Fruit fly (Drosophila melanogaster) whole organism, embryonic: ENCODE data around the gene CG14883.

ENCODE experiments used
- B-H2 ChIP-seq: fragments of 200-800 bp; sonication (Bioruptor generic); optimal IDR thresholded peaks from 2 replicates; lab custom pipeline; 2018; ENCODE audit warnings: missing biosample characterization, mild to moderate bottlenecking, missing genetic modification characterization
- Blimp-1 ChIP-seq: fragments of 200-800 bp; sonication (Bioruptor generic); optimal IDR thresholded peaks from 3 replicates; lab custom pipeline; 2018; ENCODE audit warnings: missing biosample characterization, missing genetic modification characterization, mild to moderate bottlenecking, moderate library complexity, missing genetic modification reagents
- CG10147 ChIP-seq: fragments of 200-800 bp; sonication (Bioruptor generic); optimal IDR thresholded peaks from 2 replicates; lab custom pipeline; 2019; ENCODE audit warnings: missing biosample characterization, mild to moderate bottlenecking, missing genetic modification characterization, moderate library complexity
- CG12219 ChIP-seq: fragments of 200-800 bp; sonication (Bioruptor generic); optimal IDR thresholded peaks from 3 replicates; lab custom pipeline; 2018; ENCODE audit warnings: missing biosample characterization, mild to moderate bottlenecking, missing genetic modification characterization
- CG1233 ChIP-seq: fragments of 200-800 bp; sonication (Bioruptor generic); optimal IDR thresholded peaks from 4 replicates; lab custom pipeline; 2018; ENCODE audit warnings: missing biosample characterization, mild to moderate bottlenecking, missing genetic modification characterization
- CG12391 ChIP-seq: fragments of 200-800 bp; sonication (Bioruptor generic); optimal IDR thresholded peaks from 3 replicates; lab custom pipeline; 2018; ENCODE audit warnings: missing biosample characterization, mild to moderate bottlenecking, missing genetic modification characterization, moderate library complexity
- CG12659 ChIP-seq: fragments of 200-800 bp; sonication (Bioruptor generic); optimal IDR thresholded peaks from 3 replicates; lab custom pipeline; 2017; ENCODE audit warnings: mild to moderate bottlenecking, missing biosample characterization, missing genetic modification reagents, missing genetic modification characterization
- CG13424 ChIP-seq: fragments of 200-800 bp; sonication (Bioruptor generic); optimal IDR thresholded peaks from 2 replicates; lab custom pipeline; 2019; ENCODE audit warnings: missing biosample characterization, mild to moderate bottlenecking, missing genetic modification characterization, moderate library complexity
- CG13894 ChIP-seq: fragments of 200-800 bp; sonication (Bioruptor generic); optimal IDR thresholded peaks from 3 replicates; lab custom pipeline; 2018; ENCODE audit warnings: missing biosample characterization, mild to moderate bottlenecking, missing genetic modification characterization, moderate library complexity
- CG14710 ChIP-seq: fragments of 200-800 bp; sonication (Bioruptor generic); optimal IDR thresholded peaks from 3 replicates; lab custom pipeline; 2019; ENCODE audit warnings: missing biosample characterization, mild to moderate bottlenecking, missing genetic modification characterization, moderate library complexity
- CG17385 ChIP-seq: fragments of 200-800 bp; sonication (Bioruptor generic); optimal IDR thresholded peaks from 3 replicates; lab custom pipeline; 2018; ENCODE audit warnings: missing biosample characterization, mild to moderate bottlenecking, missing genetic modification characterization
- CG18599 ChIP-seq: fragments of 200-800 bp; sonication (Bioruptor generic); optimal IDR thresholded peaks from 3 replicates; lab custom pipeline; 2017; ENCODE audit warnings: missing biosample characterization, missing genetic modification characterization, mild to moderate bottlenecking, moderate library complexity, missing genetic modification reagents
- CG2678 ChIP-seq: fragments of 200-800 bp; sonication (Bioruptor generic); optimal IDR thresholded peaks from 3 replicates; lab custom pipeline; 2019; ENCODE audit warnings: missing biosample characterization, mild to moderate bottlenecking, missing genetic modification characterization, moderate library complexity
- CG30403 ChIP-seq: fragments of 200-800 bp; sonication (Bioruptor generic); optimal IDR thresholded peaks from 3 replicates; lab custom pipeline; 2016; ENCODE audit warnings: missing biosample characterization, missing genetic modification characterization
- CG31441 ChIP-seq: fragments of 200-800 bp; sonication (Bioruptor generic); IDR thresholded peaks from 2 replicates; pipeline ENCODE4 v1.3.6; 2022; ENCODE audit warnings: missing biosample characterization, missing genetic modification characterization
- CG34376 ChIP-seq: fragments of 200-800 bp; sonication (Bioruptor generic); optimal IDR thresholded peaks from 2 replicates; lab custom pipeline; 2018; ENCODE audit warnings: missing biosample characterization, mild to moderate bottlenecking, missing genetic modification characterization
- CG4404 ChIP-seq: fragments of 200-800 bp; sonication (Bioruptor generic); IDR thresholded peaks from 2 replicates; pipeline ENCODE4 v1.3.6; 2022; ENCODE audit warnings: missing biosample characterization, missing genetic modification characterization
- CG5180 ChIP-seq: fragments of 200-800 bp; sonication (Bioruptor generic); optimal IDR thresholded peaks from 3 replicates; lab custom pipeline; 2017; ENCODE audit warnings: missing biosample characterization, missing genetic modification characterization, mild to moderate bottlenecking, moderate library complexity, missing genetic modification reagents
- CG5953 ChIP-seq: fragments of 200-800 bp; sonication (Bioruptor generic); IDR thresholded peaks from 2 replicates; pipeline ENCODE4 v1.3.6; 2022; ENCODE audit warnings: missing biosample characterization, missing genetic modification characterization
- CG6683 ChIP-seq: fragments of 200-800 bp; sonication (Bioruptor generic); optimal IDR thresholded peaks from 2 replicates; lab custom pipeline; 2017; ENCODE audit warnings: missing biosample characterization, mild to moderate bottlenecking, missing genetic modification characterization, missing genetic modification reagents
- CG6689 ChIP-seq: fragments of 200-800 bp; sonication (Bioruptor generic); IDR thresholded peaks from 2 replicates; pipeline ENCODE4 v1.3.6; 2022; ENCODE audit warnings: missing biosample characterization, missing genetic modification characterization
- CG6813 ChIP-seq: fragments of 200-800 bp; sonication (Bioruptor generic); optimal IDR thresholded peaks from 2 replicates; lab custom pipeline; 2017; ENCODE audit warnings: missing biosample characterization, missing genetic modification characterization, mild to moderate bottlenecking, moderate library complexity, missing genetic modification reagents
- CG9817 ChIP-seq: fragments of 200-800 bp; sonication (Bioruptor generic); optimal IDR thresholded peaks from 2 replicates; lab custom pipeline; 2018; ENCODE audit warnings: missing biosample characterization, mild to moderate bottlenecking, missing genetic modification characterization, moderate library complexity
- CHES-1-like ChIP-seq: fragments of 200-800 bp; sonication (Bioruptor generic); optimal IDR thresholded peaks from 2 replicates; lab custom pipeline; 2016; ENCODE audit warnings: missing biosample characterization, missing genetic modification characterization
- CoRest ChIP-seq: fragments of 200-800 bp; sonication (Bioruptor generic); optimal IDR thresholded peaks from 3 replicates; lab custom pipeline; 2018; ENCODE audit warnings: missing biosample characterization, mild to moderate bottlenecking, missing genetic modification characterization, moderate library complexity
- Dref ChIP-seq: fragments of 200-800 bp; sonication (Bioruptor generic); IDR thresholded peaks from 2 replicates; pipeline ENCODE4 v1.3.6; 2022; ENCODE audit warnings: missing biosample characterization, missing genetic modification characterization
- ERR ChIP-seq: fragments of 200-800 bp; sonication (Bioruptor generic); optimal IDR thresholded peaks from 2 replicates; lab custom pipeline; 2016; ENCODE audit warnings: missing biosample characterization, missing genetic modification characterization
- Gsc ChIP-seq: fragments of 200-800 bp; sonication (Bioruptor generic); IDR thresholded peaks from 2 replicates; pipeline ENCODE4 v1.3.6; 2022; ENCODE audit warnings: missing biosample characterization, missing genetic modification characterization
- HHEX ChIP-seq: fragments of 200-800 bp; sonication (Bioruptor generic); optimal IDR thresholded peaks from 3 replicates; lab custom pipeline; 2017; ENCODE audit warnings: missing biosample characterization, mild to moderate bottlenecking, missing genetic modification characterization, missing genetic modification reagents
- Hr51 ChIP-seq, 2 experiments: fragments of 200-800 bp; sonication (Bioruptor generic); optimal IDR thresholded peaks; 2 replicates in 1 of 2; 3 replicates in 1 of 2; lab custom pipeline; 2016 to 2018; ENCODE audit warnings: missing biosample characterization in 2 of 2, missing genetic modification characterization in 2 of 2, mild to moderate bottlenecking in 1 of 2, moderate library complexity in 1 of 2
- Nf-YC ChIP-seq: fragments of 200-800 bp; optimal IDR thresholded peaks from 3 replicates; lab custom pipeline; 2019; ENCODE audit warnings: missing biosample characterization, mild to moderate bottlenecking, missing genetic modification characterization, moderate library complexity
- Poxn ChIP-seq: fragments of 200-800 bp; sonication (Bioruptor generic); IDR thresholded peaks from 2 replicates; pipeline ENCODE4 v1.3.6; 2022; ENCODE audit warnings: missing biosample characterization, missing genetic modification characterization
- Sox102F ChIP-seq: fragments of 200-800 bp; sonication (Bioruptor generic); optimal IDR thresholded peaks from 2 replicates; lab custom pipeline; 2018; ENCODE audit warnings: missing biosample characterization, mild to moderate bottlenecking, missing genetic modification characterization, moderate library complexity
- Sry-δ ChIP-seq: fragments of 200-800 bp; sonication (Bioruptor generic); optimal IDR thresholded peaks from 2 replicates; lab custom pipeline; 2016; ENCODE audit warnings: missing biosample characterization, missing genetic modification characterization
- ato ChIP-seq: fragments of 200-800 bp; sonication (Bioruptor generic); IDR thresholded peaks from 2 replicates; pipeline ENCODE4 v1.3.6; 2022; ENCODE audit warnings: missing biosample characterization, missing genetic modification characterization; ENCODE audit not compliant: partially characterized antibody
- dpn ChIP-seq, 2 experiments: fragments of 200-800 bp; sonication (Bioruptor generic); optimal IDR thresholded peaks; 3 replicates each; lab custom pipeline; 2016; ENCODE audit warnings: missing biosample characterization in 2 of 2, missing genetic modification characterization in 2 of 2
- emc ChIP-seq: fragments of 200-800 bp; sonication (Bioruptor generic); optimal IDR thresholded peaks from 2 replicates; lab custom pipeline; 2016; ENCODE audit warnings: missing biosample characterization, missing genetic modification characterization
- lilli ChIP-seq: fragments of 200-800 bp; sonication (Bioruptor generic); optimal IDR thresholded peaks from 3 replicates; lab custom pipeline; 2016; ENCODE audit warnings: missing biosample characterization, missing genetic modification characterization
- lola ChIP-seq, 3 experiments: fragments of >200 bp in 2 of 3; fragments of 200-800 bp in 1 of 3; sonication (Bioruptor generic) in 1 of 3; optimal IDR thresholded peaks; 2 replicates each; lab custom pipeline; 2017 to 2019; ENCODE audit warnings: missing biosample characterization in 3 of 3, missing genetic modification characterization in 3 of 3, mild to moderate bottlenecking in 1 of 3, moderate library complexity in 1 of 3
- phol ChIP-seq: fragments of 200-800 bp; sonication (Bioruptor generic); optimal IDR thresholded peaks from 3 replicates; lab custom pipeline; 2018; ENCODE audit warnings: missing biosample characterization, mild to moderate bottlenecking, missing genetic modification characterization, moderate library complexity
- prd ChIP-seq, 3 experiments: fragments of >200 bp in 2 of 3; fragments of 200-800 bp in 1 of 3; sonication (Bioruptor generic) in 1 of 3; optimal IDR thresholded peaks in 2 of 3; IDR thresholded peaks in 1 of 3; 2 replicates in 2 of 3; 3 replicates in 1 of 3; pipeline versions ENCODE4 v1.3.6 to Lab custom; 2017 to 2022; ENCODE audit warnings: missing biosample characterization in 1 of 3, missing genetic modification characterization in 1 of 3
- scrt ChIP-seq: fragments of 200-800 bp; sonication (Bioruptor generic); optimal IDR thresholded peaks from 2 replicates; lab custom pipeline; 2018; ENCODE audit warnings: missing biosample characterization, mild to moderate bottlenecking, missing genetic modification characterization, moderate library complexity
- sna ChIP-seq: fragments of 200-800 bp; sonication (Bioruptor generic); IDR thresholded peaks from 2 replicates; pipeline ENCODE4 v1.3.6; 2022; ENCODE audit warnings: missing biosample characterization, missing genetic modification characterization; ENCODE audit not compliant: partially characterized antibody
- so ChIP-seq: fragments of 200-800 bp; sonication (Bioruptor generic); IDR thresholded peaks from 3 replicates; pipeline ENCODE4 v1.3.6; 2022; ENCODE audit warnings: missing biosample characterization, missing genetic modification characterization
- tap ChIP-seq: fragments of 200-800 bp; optimal IDR thresholded peaks from 3 replicates; lab custom pipeline; 2019; ENCODE audit warnings: missing biosample characterization, mild to moderate bottlenecking, missing genetic modification characterization, moderate library complexity
- tgo ChIP-seq: fragments of 200-800 bp; sonication (Bioruptor generic); IDR thresholded peaks from 3 replicates; pipeline ENCODE4 v1.3.6; 2022; ENCODE audit warnings: missing biosample characterization, missing genetic modification characterization
- trh ChIP-seq: fragments of 200-800 bp; sonication (Bioruptor generic); optimal IDR thresholded peaks from 2 replicates; lab custom pipeline; 2016; ENCODE audit warnings: missing biosample characterization, missing genetic modification characterization
- zen ChIP-seq: fragments of 200-800 bp; sonication (Bioruptor generic); optimal IDR thresholded peaks from 3 replicates; lab custom pipeline; 2018; ENCODE audit warnings: missing biosample characterization, mild to moderate bottlenecking, missing genetic modification characterization, moderate library complexity

CG14883 gene

DNA sequence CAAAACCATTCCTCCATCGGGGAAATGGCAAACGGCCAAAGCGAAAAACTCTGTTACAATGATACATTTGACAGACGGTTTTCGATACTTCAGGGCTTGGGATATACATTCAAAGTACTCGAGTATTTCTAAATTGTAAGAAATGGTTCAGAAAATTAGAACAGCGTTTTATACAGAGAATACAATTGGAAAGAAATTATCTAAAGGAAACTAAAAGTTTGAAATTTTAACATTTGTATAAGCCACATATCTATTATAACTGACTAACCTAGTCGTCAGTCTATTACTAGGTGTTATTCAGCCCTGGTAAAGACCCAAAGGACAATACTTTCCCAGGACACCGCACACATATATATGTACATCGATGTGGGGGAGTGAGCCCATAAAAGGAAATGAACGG is 20.6 kb downstream of the CG14883 start (continued):
- TF ChIP-seq prd (optimal IDR thresholded peaks at IDR 0.05; lab: Kevin White, UChicago) (no peak), prd (GFP tag; IDR thresholded peaks at IDR 0.05; lab: Robert Waterston, UW) (peak; percentile 19; the same call in 1 of the 3 replicates), emc (no peak), phol (tag; lab: Kevin White, UChicago) (peak; percentile 18), CG14710 (tag; lab: Kevin White, UChicago) (peak; percentile 8), CG30403 (GFP tag; lab: Kevin White, UChicago) (peak; percentile 35), CG6683 (GFP tag; lab: Kevin White, UChicago) (peak; percentile 1), ato (GFP tag; lab: Robert Waterston, UW) (no peak), B-H2 (GFP tag; lab: Kevin White, UChicago) (peak; percentile 35), sna (no peak), Nf-YC (tag; lab: Kevin White, UChicago) (peak; percentile 21), CG18599 (peak; percentile 80), Sox102F (peak; percentile 29), CG12659 (GFP tag; lab: Kevin White, UChicago) (peak; percentile 23), Hr51 (GFP tag; optimal IDR thresholded peaks at IDR 0.05; lab: Kevin White, UChicago) (peak in 1 of 2 experiments; percentile 37), Blimp-1 (GFP tag; lab: Kevin White, UChicago) (peak; percentile 26), CHES-1-like (GFP tag; lab: Kevin White, UChicago) (no peak), CG5953 (GFP tag; lab: Robert Waterston, UW) (no peak), CG34376 (peak; percentile 64), CoRest (tag; lab: Kevin White, UChicago) (peak; percentile 52), tap (tag; lab: Kevin White, UChicago) (peak; percentile 32), CG4404 (GFP tag; lab: Robert Waterston, UW) (no peak), CG17385 (peak; percentile 17), HHEX (GFP tag; lab: Kevin White, UChicago) (peak; percentile 0), CG31441 (peak; percentile 35; the same call in 1 of the 2 replicates), CG2678 (tag; lab: Kevin White, UChicago) (peak; percentile 75), CG9817 (tag; lab: Kevin White, UChicago) (peak; percentile 25), dpn (GFP tag; optimal IDR thresholded peaks at IDR 0.05; lab: Kevin White, UChicago) (no peak), CG12219 (GFP tag; lab: Kevin White, UChicago) (peak; percentile 11), CG1233 (GFP tag; lab: Kevin White, UChicago) (peak; percentile 17), trh (GFP tag; lab: Kevin White, UChicago) (no peak), so (no peak), Dref (GFP tag; lab: Robert Waterston, UW) (no peak), Gsc (GFP tag; lab: Robert Waterston, UW) (no peak), CG10147 (GFP tag; lab: Kevin White, UChicago) (peak; percentile 47), lilli (GFP tag; lab: Kevin White, UChicago) (peak; percentile 3), Poxn (GFP tag; lab: Robert Waterston, UW) (no peak), Sry-δ (GFP tag; lab: Kevin White, UChicago) (no peak), zen (tag; lab: Kevin White, UChicago) (peak; percentile 10), CG6813 (GFP tag; lab: Kevin White, UChicago) (peak; percentile 15), ERR (GFP tag; lab: Kevin White, UChicago) (no peak), CG13424 (tag; lab: Kevin White, UChicago) (peak; percentile 59), CG12391 (peak; percentile 40), tgo (GFP tag; lab: Robert Waterston, UW) (0 out of 3 replicates have a peak, but pooled peaks have one; percentile 30), CG13894 (tag; lab: Kevin White, UChicago) (peak; percentile 64), CG6689 (GFP tag; lab: Robert Waterston, UW) (peak; percentile 36; the same call in 1 of the 2 replicates), scrt (GFP tag; lab: Kevin White, UChicago) (peak; percentile 55), CG5180 (GFP tag; lab: Kevin White, UChicago) (peak; percentile 11), lola (GFP tag; optimal IDR thresholded peaks at IDR 0.05; lab: Kevin White, UChicago) (peak in 1 of 3 experiments; percentile 11)
